Worm (Caenorhabditis elegans) whole organism, young adult: ENCODE measurements around the gene dolk-1.

Source experiments
- F55B11.4 ChIP-seq: sonication (generic microtip); optimal IDR thresholded peaks from 2 replicates; lab custom pipeline; 2016; ENCODE audit warnings: missing compliant biosample characterization, missing genetic modification characterization, borderline replicate concordance; ENCODE audit not compliant: insufficient read depth
- attf-6 ChIP-seq: fragments of 200-800 bp; sonication (Bioruptor generic); IDR thresholded peaks from 2 replicates; pipeline ENCODE4 v1.3.6; 2022; ENCODE audit warnings: missing genetic modification reagents, missing genetic modification characterization, missing compliant biosample characterization
- lin-35 ChIP-seq, 3 experiments: fragments of 150-350 bp in 2 of 3; sonication (generic microtip) in 1 of 3; optimal IDR thresholded peaks; 2 replicates each; lab custom pipeline; 2014 to 2018; ENCODE audit warnings: missing biosample characterization in 3 of 3, missing genetic modification characterization in 3 of 3, missing genetic modification reagents in 3 of 3
- madf-3 ChIP-seq: fragments of 200-800 bp; sonication (Bioruptor generic); IDR thresholded peaks from 2 replicates; pipeline ENCODE4 v1.3.6; 2022; ENCODE audit warnings: missing genetic modification reagents, missing genetic modification characterization, missing compliant biosample characterization
- madf-6 ChIP-seq: fragments of 200-800 bp; sonication (Bioruptor generic); IDR thresholded peaks from 2 replicates; pipeline ENCODE4 v1.3.6; 2022; ENCODE audit warnings: missing genetic modification reagents, missing genetic modification characterization, missing compliant biosample characterization
- unc-62 ChIP-seq: fragments of 150-350 bp; optimal IDR thresholded peaks from 2 replicates; lab custom pipeline; 2014; ENCODE audit warnings: missing biosample characterization, missing genetic modification reagents, missing genetic modification characterization

- TF ChIP-seq madf-3 (no peak), F55B11.4 (tag; lab: Kevin White, UChicago) (no peak), madf-6 (GFP tag; lab: Robert Waterston, UW) (no peak), attf-6 (GFP tag; lab: Robert Waterston, UW) (no peak), unc-62 (GFP tag; lab: Kevin White, UChicago) (no peak), lin-35 (GFP tag; optimal IDR thresholded peaks at IDR 0.05; lab: Kevin White, UChicago) (no peak)
Measured at ce11 chrIII:11892939-11893338, 40.5 kb downstream of the dolk-1 start, which contains the start of gene Y56A3A.41.
